Fruit fly (Drosophila melanogaster): ENCODE data around the gene Cyp12c1.

The Cyp12c1 gene

DNA sequence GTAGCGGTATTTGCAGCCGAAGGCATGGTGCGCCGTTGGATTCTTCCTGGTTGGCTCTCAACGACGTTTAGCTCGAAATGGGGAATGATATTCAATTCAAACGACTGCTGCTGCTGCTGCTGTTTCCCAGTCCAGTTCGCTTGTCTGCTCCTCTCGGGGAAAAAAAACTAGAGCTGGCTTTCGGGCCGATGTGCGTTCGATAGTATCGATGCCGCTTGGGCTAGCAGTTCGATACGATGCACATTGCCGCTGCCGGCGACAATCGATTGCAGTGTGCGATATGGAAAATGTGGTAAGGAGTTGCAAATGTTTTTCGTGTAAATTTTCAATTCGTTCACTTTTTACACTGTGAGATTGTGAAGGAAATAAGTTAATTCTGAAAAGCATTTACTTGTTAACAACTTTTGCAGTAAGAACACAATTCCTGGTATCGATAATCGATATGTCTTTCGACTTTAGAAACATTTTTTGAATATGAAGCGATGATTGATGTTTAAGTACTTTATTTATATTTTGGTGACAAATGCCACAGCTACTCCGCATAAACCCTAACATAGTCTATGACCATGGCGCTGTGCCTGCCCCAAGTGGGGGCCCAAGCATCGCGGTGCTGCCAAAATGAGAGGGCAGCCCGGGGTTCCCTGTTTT lies 13.0 kb downstream of the Cyp12c1 start, which contains the start of gene Capr (continued):
- TF ChIP-seq wek (GFP tag; optimal IDR thresholded peaks at IDR 0.05) (no peak), CG18011 (GFP tag; optimal IDR thresholded peaks at IDR 0.05) (peak; percentile 17), CG10366 (GFP tag; IDR thresholded peaks at IDR 0.05) (no peak), CG2712 (tag; optimal IDR thresholded peaks at IDR 0.05) (peak; percentile 54), nerfin-1 (tag; optimal IDR thresholded peaks at IDR 0.05) (peak; percentile 44), CG17186 (GFP tag; optimal IDR thresholded peaks at IDR 0.05) (peak; percentile 93), HLHmδ (GFP tag; optimal IDR thresholded peaks at IDR 0.05) (peak; percentile 31), Jarid2 (GFP tag; optimal IDR thresholded peaks at IDR 0.05) (peak; percentile 33), Bgb (GFP tag; IDR thresholded peaks at IDR 0.05; ENCODE audit: partially characterized antibody) (peak; percentile 100), Hr3 (GFP tag; optimal IDR thresholded peaks at IDR 0.05) (no peak), her (GFP tag; optimal IDR thresholded peaks at IDR 0.05) (peak; percentile 58), Xbp1 (GFP tag; optimal IDR thresholded peaks at IDR 0.05) (peak; percentile 41), ssp (GFP tag; IDR thresholded peaks at IDR 0.05) (peak; percentile 42; the same call in 1 of the 2 replicates), Deaf1 (tag; optimal IDR thresholded peaks at IDR 0.05) (peak; percentile 63), C15 (GFP tag; IDR thresholded peaks at IDR 0.05) (no peak), Dfd (GFP tag; optimal IDR thresholded peaks at IDR 0.05) (peak in 1 of 2 experiments; percentile 63), Opbp (GFP tag; IDR thresholded peaks at IDR 0.05; ENCODE audit: partially characterized antibody) (peak; percentile 100), ttk (GFP tag; IDR thresholded peaks at IDR 0.05) (no peak), Ptx1 (GFP tag; IDR thresholded peaks at IDR 0.05) (no peak), CG2678 (tag; optimal IDR thresholded peaks at IDR 0.05) (peak; percentile 25), tna (GFP tag; IDR thresholded peaks at IDR 0.05; ENCODE audit: partially characterized antibody) (peak; percentile 100), CG4424 (GFP tag; optimal IDR thresholded peaks at IDR 0.05) (no peak), Dbx (GFP tag; IDR thresholded peaks at IDR 0.05) (peak; percentile 73; the same call in 2 of the 3 replicates), bsh (GFP tag; optimal IDR thresholded peaks at IDR 0.05) (peak in 1 of 2 experiments; percentile 15), Sry-β (GFP tag; optimal IDR thresholded peaks at IDR 0.05) (no peak), CG5180 (GFP tag; optimal IDR thresholded peaks at IDR 0.05) (no peak), CG10654 (GFP tag; optimal IDR thresholded peaks at IDR 0.05) (no peak), tx (GFP tag; optimal IDR thresholded peaks at IDR 0.05) (no peak), sd (tag; optimal IDR thresholded peaks at IDR 0.05) (no peak), CG8290 (GFP tag; optimal IDR thresholded peaks at IDR 0.05) (peak; percentile 10), CG8290 (tag; optimal IDR thresholded peaks at IDR 0.05) (peak; percentile 55 to 79), CG4360 (GFP tag; IDR thresholded peaks at IDR 0.05) (no peak), inv (GFP tag; IDR thresholded peaks at IDR 0.05; ENCODE audit: partially characterized antibody) (peak; percentile 100), chif (GFP tag; optimal IDR thresholded peaks at IDR 0.05) (peak in 1 of 2 experiments; percentile 18), Atf6 (GFP tag; IDR thresholded peaks at IDR 0.05) (no peak), CG10979 (tag; optimal IDR thresholded peaks at IDR 0.05) (no peak), bcd (GFP tag; optimal IDR thresholded peaks at IDR 0.05) (peak; percentile 11), Max (GFP tag; optimal IDR thresholded peaks at IDR 0.05) (no peak), Sin3A (optimal IDR thresholded peaks at IDR 0.05) (peak; percentile 89), nerfin-2 (GFP tag; IDR thresholded peaks at IDR 0.05; ENCODE audit: partially characterized antibody) (peak; percentile 100), HmgD (GFP tag; optimal IDR thresholded peaks at IDR 0.05) (peak; percentile 66), CG16779 (GFP tag; IDR thresholded peaks at IDR 0.05) (peak; percentile 45; the same call in 1 of the 2 replicates), CG17328 (GFP tag; IDR thresholded peaks at IDR 0.05) (0 out of 2 replicates have a peak, but pooled peaks have one; percentile 6), CG7839 (tag; optimal IDR thresholded peaks at IDR 0.05) (peak; percentile 13), amos (GFP tag; IDR thresholded peaks at IDR 0.05; ENCODE audit: partially characterized antibody) (peak; percentile 100), Gug (GFP tag; IDR thresholded peaks at IDR 0.05) (peak; percentile 77; the same call in 3 of the 4 replicates), slp2 (GFP tag; optimal IDR thresholded peaks at IDR 0.05) (no peak), hbn (GFP tag; IDR thresholded peaks at IDR 0.05; ENCODE audit: partially characterized antibody) (peak; percentile 100), CG32532 (GFP tag; IDR thresholded peaks at IDR 0.05) (peak; percentile 57)

All from whole organism, embryonic.